Fruit fly (Drosophila melanogaster) whole organism, prepupa: ENCODE data around the gene Gr21a.

Source experiments
- CG11762 ChIP-seq: fragments of 200-800 bp; sonication (Bioruptor generic); optimal IDR thresholded peaks from 3 replicates; lab custom pipeline; 2016; ENCODE audit warnings: missing biosample characterization, missing genetic modification characterization; ENCODE audit not compliant: insufficient read depth
- CG15336 ChIP-seq: fragments of 200-800 bp; sonication (Bioruptor generic); IDR thresholded peaks from 2 replicates; pipeline ENCODE4 v1.3.6; 2022; ENCODE audit warnings: missing biosample characterization, missing genetic modification characterization
- CG1621 ChIP-seq: fragments of 200-800 bp; sonication (Bioruptor generic); optimal IDR thresholded peaks from 3 replicates; lab custom pipeline; 2018; ENCODE audit warnings: missing biosample characterization, mild to moderate bottlenecking, missing genetic modification characterization
- CG16779 ChIP-seq: fragments of 200-800 bp; sonication (Bioruptor generic); optimal IDR thresholded peaks from 3 replicates; lab custom pipeline; 2017; ENCODE audit warnings: missing biosample characterization, mild to moderate bottlenecking, missing genetic modification characterization
- CG31627 ChIP-seq: fragments of 200-800 bp; sonication (Bioruptor generic); optimal IDR thresholded peaks from 3 replicates; lab custom pipeline; 2016; ENCODE audit warnings: missing biosample characterization, missing genetic modification characterization
- CG34406 ChIP-seq: fragments of 200-800 bp; sonication (Bioruptor generic); optimal IDR thresholded peaks from 3 replicates; lab custom pipeline; 2016; ENCODE audit warnings: missing biosample characterization, missing genetic modification characterization
- CG3919 ChIP-seq: fragments of 200-800 bp; sonication (Bioruptor generic); optimal IDR thresholded peaks from 3 replicates; lab custom pipeline; 2016; ENCODE audit warnings: missing biosample characterization, missing genetic modification characterization
- CG4318 ChIP-seq: fragments of 200-800 bp; sonication (Bioruptor generic); optimal IDR thresholded peaks from 3 replicates; lab custom pipeline; 2017; ENCODE audit warnings: missing biosample characterization, mild to moderate bottlenecking, missing genetic modification characterization
- CG6163 ChIP-seq: fragments of 200-800 bp; sonication (Bioruptor generic); IDR thresholded peaks from 3 replicates; pipeline ENCODE4 v1.3.6; 2022; ENCODE audit warnings: missing biosample characterization, missing genetic modification characterization
- CG6792 ChIP-seq: fragments of 200-800 bp; sonication (Bioruptor generic); optimal IDR thresholded peaks from 3 replicates; lab custom pipeline; 2016; ENCODE audit warnings: missing biosample characterization, missing genetic modification characterization
- CG6808 ChIP-seq: fragments of 200-800 bp; sonication (Bioruptor generic); optimal IDR thresholded peaks from 3 replicates; lab custom pipeline; 2017; ENCODE audit warnings: missing biosample characterization, missing genetic modification characterization, mild to moderate bottlenecking, moderate library complexity, missing genetic modification reagents
- CG6854 ChIP-seq: fragments of 200-800 bp; sonication (Bioruptor generic); optimal IDR thresholded peaks from 2 replicates; lab custom pipeline; 2017; ENCODE audit warnings: missing biosample characterization, mild to moderate bottlenecking, missing genetic modification characterization
- CG7368 ChIP-seq: fragments of 200-800 bp; sonication (Bioruptor generic); optimal IDR thresholded peaks from 3 replicates; lab custom pipeline; 2016; ENCODE audit warnings: missing biosample characterization, missing genetic modification characterization
- CG8119 ChIP-seq: fragments of 200-800 bp; sonication (Bioruptor generic); IDR thresholded peaks from 3 replicates; pipeline ENCODE4 v1.3.6; 2022; ENCODE audit warnings: missing biosample characterization, missing genetic modification characterization
- CG8319 ChIP-seq: fragments of 200-800 bp; sonication (Bioruptor generic); optimal IDR thresholded peaks from 3 replicates; lab custom pipeline; 2016; ENCODE audit warnings: missing biosample characterization, missing genetic modification characterization
- CG8632 ChIP-seq: fragments of 200-800 bp; sonication (Bioruptor generic); optimal IDR thresholded peaks from 3 replicates; lab custom pipeline; 2016; ENCODE audit warnings: missing biosample characterization, missing genetic modification characterization
- Eip93F ChIP-seq: fragments of 200-800 bp; sonication (Bioruptor generic); optimal IDR thresholded peaks from 2 replicates; lab custom pipeline; 2016; ENCODE audit warnings: missing biosample characterization, mild to moderate bottlenecking, missing genetic modification characterization
- Ets21C ChIP-seq: fragments of 200-800 bp; sonication (Bioruptor generic); optimal IDR thresholded peaks from 3 replicates; lab custom pipeline; 2016; ENCODE audit warnings: missing biosample characterization, missing genetic modification characterization
- Ets96B ChIP-seq: fragments of 200-800 bp; optimal IDR thresholded peaks from 2 replicates; lab custom pipeline; 2019; ENCODE audit warnings: missing biosample characterization, mild to moderate bottlenecking, missing genetic modification characterization, moderate library complexity
- Gug ChIP-seq: fragments of 200-800 bp; sonication (Bioruptor generic); IDR thresholded peaks from 2 replicates; pipeline ENCODE4 v1.3.6; 2022; ENCODE audit warnings: missing biosample characterization, missing genetic modification characterization
- Hr38 ChIP-seq: sonication (Bioruptor generic); optimal IDR thresholded peaks from 2 replicates; lab custom pipeline; 2016; ENCODE audit warnings: missing biosample characterization, missing genetic modification characterization
- Hr39 ChIP-seq: fragments of 200-800 bp; sonication (Bioruptor generic); optimal IDR thresholded peaks from 2 replicates; lab custom pipeline; 2016; ENCODE audit warnings: missing biosample characterization, missing genetic modification characterization
- Hr4 ChIP-seq: fragments of 200-800 bp; sonication (Bioruptor generic); optimal IDR thresholded peaks from 3 replicates; lab custom pipeline; 2016; ENCODE audit warnings: missing biosample characterization, missing genetic modification characterization
- Lpt ChIP-seq: fragments of 200-800 bp; sonication (Bioruptor generic); optimal IDR thresholded peaks from 3 replicates; lab custom pipeline; 2016; ENCODE audit warnings: missing biosample characterization, missing genetic modification characterization
- OdsH ChIP-seq: fragments of 200-800 bp; sonication (Bioruptor generic); optimal IDR thresholded peaks from 3 replicates; lab custom pipeline; 2016; ENCODE audit warnings: missing biosample characterization, missing genetic modification characterization
- Smox ChIP-seq: fragments of 200-800 bp; sonication (Bioruptor generic); optimal IDR thresholded peaks from 3 replicates; lab custom pipeline; 2016; ENCODE audit warnings: missing biosample characterization, missing genetic modification characterization
- Sox102F ChIP-seq: fragments of 200-800 bp; sonication (Bioruptor generic); optimal IDR thresholded peaks from 2 replicates; lab custom pipeline; 2016; ENCODE audit warnings: missing biosample characterization, mild to moderate bottlenecking, missing genetic modification characterization
- Sox14 ChIP-seq: fragments of 200-800 bp; sonication (Bioruptor generic); optimal IDR thresholded peaks from 3 replicates; lab custom pipeline; 2016; ENCODE audit warnings: missing biosample characterization, missing genetic modification characterization
- Sox15 ChIP-seq: fragments of 200-800 bp; sonication (Bioruptor generic); optimal IDR thresholded peaks from 3 replicates; lab custom pipeline; 2016; ENCODE audit warnings: missing biosample characterization, missing genetic modification characterization
- achi ChIP-seq: fragments of 200-800 bp; sonication (Bioruptor generic); optimal IDR thresholded peaks from 3 replicates; lab custom pipeline; 2016; ENCODE audit warnings: missing biosample characterization, missing genetic modification characterization
- acj6 ChIP-seq: fragments of 200-800 bp; sonication (Bioruptor generic); optimal IDR thresholded peaks from 3 replicates; lab custom pipeline; 2016; ENCODE audit warnings: missing biosample characterization, missing genetic modification characterization
- dac ChIP-seq: fragments of 200-800 bp; sonication (Bioruptor generic); optimal IDR thresholded peaks from 2 replicates; lab custom pipeline; 2017; ENCODE audit warnings: missing biosample characterization, mild to moderate bottlenecking, missing genetic modification characterization
- dsx ChIP-seq: fragments of 200-800 bp; optimal IDR thresholded peaks from 3 replicates; lab custom pipeline; 2019; ENCODE audit warnings: missing biosample characterization, mild to moderate bottlenecking, missing genetic modification characterization, moderate library complexity; ENCODE audit not compliant: poor library complexity, severe bottlenecking
- eg ChIP-seq: fragments of 200-800 bp; sonication (Bioruptor generic); IDR thresholded peaks from 3 replicates; pipeline ENCODE4 v1.3.6; 2022; ENCODE audit warnings: missing biosample characterization, missing genetic modification characterization
- esn ChIP-seq: fragments of 200-800 bp; sonication (Bioruptor generic); optimal IDR thresholded peaks from 2 replicates; lab custom pipeline; 2016; ENCODE audit warnings: missing biosample characterization, mild to moderate bottlenecking, missing genetic modification characterization, moderate library complexity
- fd85E ChIP-seq: fragments of 200-800 bp; sonication (Bioruptor generic); optimal IDR thresholded peaks from 3 replicates; lab custom pipeline; 2016; ENCODE audit warnings: missing biosample characterization, missing genetic modification characterization
- fkh ChIP-seq: fragments of 200-800 bp; sonication (Bioruptor generic); optimal IDR thresholded peaks from 3 replicates; lab custom pipeline; 2017; ENCODE audit warnings: missing biosample characterization, mild to moderate bottlenecking, missing genetic modification characterization, moderate library complexity
- salr ChIP-seq, 2 experiments: fragments of 200-800 bp; sonication (Bioruptor generic); optimal IDR thresholded peaks; 3 replicates each; lab custom pipeline; 2016 to 2018; ENCODE audit warnings: missing biosample characterization in 2 of 2, missing genetic modification characterization in 2 of 2, mild to moderate bottlenecking in 1 of 2
- spab ChIP-seq: fragments of 200-800 bp; sonication (Bioruptor generic); optimal IDR thresholded peaks from 2 replicates; lab custom pipeline; 2017; ENCODE audit warnings: missing biosample characterization, mild to moderate bottlenecking, missing genetic modification characterization, missing genetic modification reagents
- ss ChIP-seq, 2 experiments: fragments of 200-800 bp; sonication (Bioruptor generic); optimal IDR thresholded peaks; 2 replicates in 1 of 2; 3 replicates in 1 of 2; lab custom pipeline; 2017 to 2018; ENCODE audit warnings: mild to moderate bottlenecking in 2 of 2, missing biosample characterization in 2 of 2, missing genetic modification characterization in 2 of 2, moderate library complexity in 1 of 2
- svp ChIP-seq: fragments of 200-800 bp; sonication (Bioruptor generic); peaks from one replicate; lab custom pipeline; 2016; ENCODE audit warnings: missing biosample characterization, missing genetic modification characterization
- topi ChIP-seq: fragments of 200-800 bp; sonication (Bioruptor generic); optimal IDR thresholded peaks from 3 replicates; lab custom pipeline; 2016; ENCODE audit warnings: missing biosample characterization, missing genetic modification characterization

Gene Gr21a

dm6 chr2L:825768-826263 lies 45.5 kb downstream of the Gr21a start, which contains the start of the genes CG3862 and dock (continued):
- TF ChIP-seq Hr38 (GFP tag; lab: Kevin White, UChicago), result no peak
- peak; percentile 30; the same call in 1 of the 3 replicates for TF ChIP-seq CG8119
- peak; percentile 55 for TF ChIP-seq CG6808
- TF ChIP-seq Hr39, result no peak
- peak; percentile 35 for TF ChIP-seq CG6854 (GFP tag; lab: Kevin White, UChicago)
- TF ChIP-seq CG16779, result peak; percentile 32
- TF ChIP-seq acj6 (GFP tag; lab: Kevin White, UChicago), result no peak
- peak in 1 of 2 experiments; percentile 33 for TF ChIP-seq ss (GFP tag; optimal IDR thresholded peaks at IDR 0.05; lab: Kevin White, UChicago)
- no peak for TF ChIP-seq CG11762
- TF ChIP-seq dac (GFP tag; lab: Kevin White, UChicago), result no peak
- TF ChIP-seq esn (GFP tag; lab: Kevin White, UChicago), result peak; percentile 54
- TF ChIP-seq CG4318 (GFP tag; lab: Kevin White, UChicago), result no peak
- peak; percentile 12 for TF ChIP-seq Lpt (GFP tag; lab: Kevin White, UChicago)

dm6 chr2L:826388-826787 lies 46.1 kb downstream of the Gr21a start:
- TF ChIP-seq topi (GFP tag; lab: Kevin White, UChicago) (no peak), Hr4 (GFP tag; lab: Kevin White, UChicago) (no peak), CG8119 (no peak), CG6792 (no peak), CG6163 (no peak)

- TF ChIP-seq svp (GFP tag; lab: Kevin White, UChicago) (peak; percentile 92), CG6163 (no peak)
Observed at dm6 chr2L:827049-827448, 46.8 kb downstream of the Gr21a start.

- TF ChIP-seq Ets21C (GFP tag; lab: Kevin White, UChicago), result peak; percentile 24
- no peak for TF ChIP-seq Eip93F
- 0 out of 2 replicates have a peak, but pooled peaks have one; percentile 10 for TF ChIP-seq Gug (GFP tag; lab: Robert Waterston, UW)
- no peak for TF ChIP-seq fd85E
- no peak for TF ChIP-seq CG1621 (tag; lab: Kevin White, UChicago)
- peak; percentile 81 for TF ChIP-seq svp (GFP tag; lab: Kevin White, UChicago)
- TF ChIP-seq spab (GFP tag; lab: Kevin White, UChicago), result no peak
- peak; percentile 74 for TF ChIP-seq fkh (GFP tag; lab: Kevin White, UChicago)
- no peak for TF ChIP-seq CG8632 (GFP tag; lab: Kevin White, UChicago)
- TF ChIP-seq acj6 (GFP tag; lab: Kevin White, UChicago), result no peak
- peak; percentile 42 for TF ChIP-seq CG6792
- TF ChIP-seq CG15336, result peak; percentile 60
- TF ChIP-seq CG3919, result no peak
- TF ChIP-seq CG6854 (GFP tag; lab: Kevin White, UChicago), result no peak
- no peak for TF ChIP-seq Smox (GFP tag; lab: Kevin White, UChicago)
- no peak for TF ChIP-seq dsx (GFP tag; lab: Kevin White, UChicago)
- no peak for TF ChIP-seq Ets96B (tag; lab: Kevin White, UChicago)
- no peak for TF ChIP-seq ss (GFP tag; optimal IDR thresholded peaks at IDR 0.05; lab: Kevin White, UChicago)
- no peak for TF ChIP-seq CG8319 (GFP tag; lab: Kevin White, UChicago)
- TF ChIP-seq CG31627 (GFP tag; lab: Kevin White, UChicago), result peak; percentile 49
- peak; percentile 21 for TF ChIP-seq CG34406
- TF ChIP-seq achi, result no peak
- no peak for TF ChIP-seq CG6163
- no peak for TF ChIP-seq CG11762
- TF ChIP-seq OdsH (GFP tag; lab: Kevin White, UChicago), result no peak
- peak; percentile 55 for TF ChIP-seq Sox14 (GFP tag; lab: Kevin White, UChicago)
- no peak for TF ChIP-seq topi (GFP tag; lab: Kevin White, UChicago)
- TF ChIP-seq Sox102F (GFP tag; lab: Kevin White, UChicago), result no peak
- no peak for TF ChIP-seq salr (GFP tag; optimal IDR thresholded peaks at IDR 0.05; lab: Kevin White, UChicago)
- no peak for TF ChIP-seq Hr39
- TF ChIP-seq esn (GFP tag; lab: Kevin White, UChicago), result peak; percentile 75
- no peak for TF ChIP-seq CG16779
- TF ChIP-seq Sox15, result no peak
- TF ChIP-seq CG4318 (GFP tag; lab: Kevin White, UChicago), result no peak
- no peak for TF ChIP-seq CG7368 (GFP tag; lab: Kevin White, UChicago)
- no peak for TF ChIP-seq eg (GFP tag; lab: Robert Waterston, UW)
- peak; percentile 8 for TF ChIP-seq Lpt (GFP tag; lab: Kevin White, UChicago)
- no peak for TF ChIP-seq Hr4 (GFP tag; lab: Kevin White, UChicago)
Observed at dm6 chr2L:827516-828362, 47.5 kb downstream of the Gr21a start.
